Worm (Caenorhabditis elegans) whole organism, L4 larva: ENCODE data around the gene thoc-7.
A peak's percentile ranks its signal among the peaks of the same experiment; 100 is the strongest.

Experiments
- D1046.2 ChIP-seq: fragments of 200-800 bp; sonication (Bioruptor generic); IDR thresholded peaks from 2 replicates; pipeline ENCODE4 v1.3.6; 2022; ENCODE audit warnings: missing genetic modification characterization, missing compliant biosample characterization
- F37D6.2 ChIP-seq: sonication (generic microtip); optimal IDR thresholded peaks from 2 replicates; lab custom pipeline; 2016; ENCODE audit warnings: mild to moderate bottlenecking, missing genetic modification characterization, missing compliant biosample characterization
- T20F7.1 ChIP-seq: fragments of 200-800 bp; sonication (Bioruptor generic); optimal IDR thresholded peaks from 2 replicates; lab custom pipeline; 2018; ENCODE audit warnings: mild to moderate bottlenecking, missing genetic modification characterization, missing compliant biosample characterization
- Y48G9A.11 ChIP-seq: fragments of 200-800 bp; sonication (Bioruptor generic); IDR thresholded peaks from 2 replicates; pipeline ENCODE4 v1.3.6; 2022; ENCODE audit warnings: missing genetic modification reagents, missing genetic modification characterization, missing compliant biosample characterization
- Y75B8A.6 ChIP-seq: fragments of 200-800 bp; sonication (Bioruptor generic); IDR thresholded peaks from 2 replicates; pipeline ENCODE4 v1.3.6; 2022; ENCODE audit warnings: missing genetic modification reagents, missing genetic modification characterization, missing compliant biosample characterization
- ZK337.2 ChIP-seq: fragments of 200-800 bp; sonication (Bioruptor generic); IDR thresholded peaks from 2 replicates; pipeline ENCODE4 v1.3.6; 2022; ENCODE audit warnings: missing genetic modification reagents, missing genetic modification characterization, missing compliant biosample characterization
- ZK546.5 ChIP-seq, 2 experiments: sonication (generic microtip); optimal IDR thresholded peaks; 2 replicates each; lab custom pipeline; 2017; ENCODE audit warnings: missing biosample characterization in 2 of 2, missing genetic modification characterization in 2 of 2
- aha-1 ChIP-seq: fragments of 150-350 bp; peaks from one replicate; lab custom pipeline; 2014; ENCODE audit warnings: missing biosample characterization, missing genetic modification characterization
- ceh-82 ChIP-seq: sonication (generic microtip); optimal IDR thresholded peaks from 2 replicates; lab custom pipeline; 2017; ENCODE audit warnings: missing biosample characterization, missing genetic modification characterization
- daf-12 ChIP-seq: fragments of 150-350 bp; optimal IDR thresholded peaks from 2 replicates; lab custom pipeline; 2014; ENCODE audit warnings: missing biosample characterization, missing genetic modification reagents, missing genetic modification characterization
- daf-19 ChIP-seq: fragments of 200-800 bp; sonication (Bioruptor generic); conservative IDR thresholded peaks from 2 replicates; pipeline ENCODE4 v1.3.6; 2022; ENCODE audit warnings: missing genetic modification characterization, missing compliant biosample characterization
- daf-8 ChIP-seq: fragments of 200-800 bp; sonication (Bioruptor generic); IDR thresholded peaks from 2 replicates; pipeline ENCODE4 v1.3.6; 2022; ENCODE audit warnings: missing genetic modification characterization, missing compliant biosample characterization
- dmd-6 ChIP-seq: fragments of 200-800 bp; sonication (Bioruptor generic); IDR thresholded peaks from 2 replicates; pipeline ENCODE4 v1.3.6; 2022; ENCODE audit warnings: missing genetic modification reagents, missing genetic modification characterization, missing compliant biosample characterization
- dmd-9 ChIP-seq: fragments of 200-800 bp; sonication (Bioruptor generic); IDR thresholded peaks from 2 replicates; pipeline ENCODE4 v1.3.6; 2022; ENCODE audit warnings: missing genetic modification reagents, missing genetic modification characterization, missing compliant biosample characterization
- dpl-1 ChIP-seq: fragments of 150-350 bp; optimal IDR thresholded peaks from 2 replicates; lab custom pipeline; 2014; ENCODE audit warnings: missing biosample characterization, missing genetic modification reagents, missing genetic modification characterization
- duxl-1 ChIP-seq: sonication (generic microtip); optimal IDR thresholded peaks from 2 replicates; lab custom pipeline; 2016; ENCODE audit warnings: mild to moderate bottlenecking, missing genetic modification characterization, moderate library complexity, missing compliant biosample characterization; ENCODE audit not compliant: poor library complexity
- fkh-10 ChIP-seq: fragments of 150-350 bp; optimal IDR thresholded peaks from 2 replicates; lab custom pipeline; 2014; ENCODE audit warnings: missing biosample characterization, missing genetic modification reagents, missing genetic modification characterization
- gei-8 ChIP-seq: fragments of 200-800 bp; sonication (Bioruptor generic); optimal IDR thresholded peaks from 2 replicates; lab custom pipeline; 2018; ENCODE audit warnings: mild to moderate bottlenecking, missing genetic modification characterization, missing compliant biosample characterization
- hmg-1.1 ChIP-seq: fragments of 200-800 bp; sonication (Bioruptor generic); IDR thresholded peaks from 2 replicates; pipeline ENCODE4 v1.3.6; 2022; ENCODE audit warnings: missing genetic modification reagents, missing genetic modification characterization, missing compliant biosample characterization
- jun-1 ChIP-seq: fragments of 150-350 bp; optimal IDR thresholded peaks from 2 replicates; lab custom pipeline; 2014; ENCODE audit warnings: missing biosample characterization, missing genetic modification reagents, missing genetic modification characterization
- lin-13 ChIP-seq: fragments of 150-350 bp; optimal IDR thresholded peaks from 2 replicates; lab custom pipeline; 2014; ENCODE audit warnings: missing biosample characterization, missing genetic modification reagents, missing genetic modification characterization
- lin-15B ChIP-seq: fragments of 150-350 bp; sonication (generic microtip); optimal IDR thresholded peaks from 3 replicates; lab custom pipeline; 2014; ENCODE audit warnings: missing biosample characterization, missing genetic modification characterization
- lin-29 ChIP-seq: fragments of 200-800 bp; sonication (Bioruptor generic); IDR thresholded peaks from 2 replicates; pipeline ENCODE4 v1.3.6; 2022; ENCODE audit warnings: missing genetic modification reagents, missing genetic modification characterization, missing compliant biosample characterization
- lin-39 ChIP-seq: fragments of 150-350 bp; optimal IDR thresholded peaks from 2 replicates; lab custom pipeline; 2014; ENCODE audit warnings: missing biosample characterization, missing genetic modification reagents, missing genetic modification characterization
- lir-3 ChIP-seq: sonication (generic microtip); optimal IDR thresholded peaks from 2 replicates; lab custom pipeline; 2016; ENCODE audit warnings: mild to moderate bottlenecking, missing genetic modification characterization, missing compliant biosample characterization
- lsy-2 ChIP-seq, 2 experiments: fragments of 150-350 bp in 1 of 2; sonication (generic microtip) in 1 of 2; optimal IDR thresholded peaks; 2 replicates each; lab custom pipeline; 2014 to 2017; ENCODE audit warnings: missing biosample characterization in 2 of 2, missing genetic modification characterization in 2 of 2
- madf-5 ChIP-seq, 2 experiments: fragments of 200-800 bp; sonication (Bioruptor generic); IDR thresholded peaks; 2 replicates each; pipeline ENCODE4 v1.3.6; 2022; ENCODE audit warnings: missing compliant biosample characterization in 2 of 2, missing genetic modification characterization in 2 of 2
- mdl-1 ChIP-seq, 2 experiments: fragments of 150-350 bp in 1 of 2; sonication (generic microtip) in 1 of 2; optimal IDR thresholded peaks; 2 replicates each; lab custom pipeline; 2014 to 2017; ENCODE audit warnings: missing biosample characterization in 2 of 2, missing genetic modification characterization in 2 of 2
- mdt-29 ChIP-seq: fragments of 200-800 bp; sonication (Bioruptor generic); IDR thresholded peaks from 2 replicates; pipeline ENCODE4 v1.3.6; 2022; ENCODE audit warnings: missing genetic modification reagents, missing genetic modification characterization, missing compliant biosample characterization
- mep-1 ChIP-seq: fragments of 150-350 bp; sonication (generic microtip); optimal IDR thresholded peaks from 3 replicates; lab custom pipeline; 2014; ENCODE audit warnings: missing biosample characterization, missing genetic modification characterization
- mxl-3 ChIP-seq: fragments of 200-800 bp; sonication (Bioruptor generic); optimal IDR thresholded peaks from 2 replicates; lab custom pipeline; 2018; ENCODE audit warnings: mild to moderate bottlenecking, missing genetic modification characterization, missing compliant biosample characterization
- nhr-10 ChIP-seq: fragments of 150-350 bp; optimal IDR thresholded peaks from 2 replicates; lab custom pipeline; 2014; ENCODE audit warnings: missing biosample characterization, missing genetic modification characterization
- nhr-102 ChIP-seq: sonication (generic microtip); optimal IDR thresholded peaks from 2 replicates; lab custom pipeline; 2016; ENCODE audit warnings: mild to moderate bottlenecking, missing genetic modification characterization, moderate library complexity, missing compliant biosample characterization
- nhr-11 ChIP-seq: fragments of 150-350 bp; optimal IDR thresholded peaks from 2 replicates; lab custom pipeline; 2014; ENCODE audit warnings: missing biosample characterization, missing genetic modification characterization
- nhr-28 ChIP-seq: fragments of 150-350 bp; optimal IDR thresholded peaks from 2 replicates; lab custom pipeline; 2014; ENCODE audit warnings: missing biosample characterization, missing genetic modification characterization
- nhr-42 ChIP-seq: fragments of 200-800 bp; sonication (Bioruptor generic); IDR thresholded peaks from 2 replicates; pipeline ENCODE4 v1.3.6; 2022; ENCODE audit warnings: missing genetic modification characterization, missing compliant biosample characterization
- pha-4 ChIP-seq, 2 experiments: fragments of 150-350 bp in 1 of 2; fragments of 200-800 bp in 1 of 2; sonication (Bioruptor generic) in 1 of 2; IDR thresholded peaks in 1 of 2; optimal IDR thresholded peaks in 1 of 2; 2 replicates each; pipeline versions ENCODE4 v1.3.6 to Lab custom; 2014 to 2022; ENCODE audit warnings: missing genetic modification characterization in 2 of 2, missing genetic modification reagents in 2 of 2, missing biosample characterization in 1 of 2, missing compliant biosample characterization in 1 of 2
- php-3 ChIP-seq: fragments of 200-800 bp; sonication (Bioruptor generic); IDR thresholded peaks from 2 replicates; pipeline ENCODE4 v1.3.6; 2022; ENCODE audit warnings: missing genetic modification reagents, missing genetic modification characterization, missing compliant biosample characterization
- pqm-1 ChIP-seq: sonication (generic microtip); optimal IDR thresholded peaks from 2 replicates; lab custom pipeline; 2017; ENCODE audit warnings: missing biosample characterization, missing genetic modification characterization
- rbr-2 ChIP-seq: sonication (generic microtip); optimal IDR thresholded peaks from 2 replicates; lab custom pipeline; 2016; ENCODE audit warnings: missing genotype, missing genetic modification characterization, missing compliant biosample characterization
- skn-1 ChIP-seq: fragments of 150-350 bp; optimal IDR thresholded peaks from 2 replicates; lab custom pipeline; 2014; ENCODE audit warnings: missing biosample characterization, missing genetic modification characterization
- snpc-1.2 ChIP-seq: fragments of 200-800 bp; sonication (Bioruptor generic); IDR thresholded peaks from 2 replicates; pipeline ENCODE4 v1.3.6; 2022; ENCODE audit warnings: missing genetic modification reagents, missing genetic modification characterization, missing compliant biosample characterization
- spr-1 ChIP-seq: sonication (generic microtip); optimal IDR thresholded peaks from 2 replicates; lab custom pipeline; 2016; ENCODE audit warnings: mild to moderate bottlenecking, missing genetic modification characterization, missing compliant biosample characterization
- spr-3 ChIP-seq: fragments of 200-800 bp; sonication (Bioruptor generic); optimal IDR thresholded peaks from 2 replicates; lab custom pipeline; 2018; ENCODE audit warnings: mild to moderate bottlenecking, missing genetic modification characterization, missing compliant biosample characterization
- tra-1 ChIP-seq: fragments of 200-800 bp; sonication (Bioruptor generic); IDR thresholded peaks from 2 replicates; pipeline ENCODE4 v1.3.6; 2022; ENCODE audit warnings: missing genetic modification reagents, missing genetic modification characterization, missing compliant biosample characterization
- zag-1 ChIP-seq: fragments of 150-350 bp; optimal IDR thresholded peaks from 2 replicates; lab custom pipeline; 2014; ENCODE audit warnings: missing biosample characterization, missing genetic modification characterization
- zip-2 ChIP-seq: fragments of 150-350 bp; optimal IDR thresholded peaks from 2 replicates; lab custom pipeline; 2014; ENCODE audit warnings: missing biosample characterization, missing genetic modification characterization

Gene thoc-7

DNA sequence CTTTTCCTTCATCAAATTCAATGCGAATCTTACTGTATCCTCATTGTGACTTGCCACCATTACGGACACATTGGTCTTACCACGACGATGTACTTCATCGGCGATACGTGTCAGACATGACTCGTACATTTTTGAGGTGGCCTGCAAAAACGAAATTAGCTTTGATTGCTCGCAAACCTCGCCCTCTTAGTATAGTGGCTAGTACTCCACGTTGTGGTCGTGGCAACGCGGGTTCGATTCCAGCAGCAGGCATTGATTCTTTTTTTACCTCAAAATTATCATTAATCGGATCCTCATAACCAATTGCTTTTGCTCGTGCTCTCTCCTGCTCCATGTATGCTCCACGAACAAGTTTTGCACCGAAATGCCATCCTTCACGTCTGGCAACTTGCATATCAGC is 12.4 kb upstream of the thoc-7 start:
- TF ChIP-seq snpc-1.2 (GFP tag; lab: Robert Waterston, UW) (peak; percentile 96), mdt-29 (GFP tag; lab: Robert Waterston, UW) (0 out of 2 replicates have a peak, but pooled peaks have one; percentile 15), ZK546.5 (tag; optimal IDR thresholded peaks at IDR 0.05; lab: Kevin White, UChicago) (no peak)

- no peak for TF ChIP-seq gei-8 (GFP tag; lab: Kevin White, UChicago)
- no peak for TF ChIP-seq D1046.2 (GFP tag; lab: Robert Waterston, UW)
- no peak for TF ChIP-seq php-3 (GFP tag; lab: Robert Waterston, UW)
- no peak for TF ChIP-seq nhr-102 (tag; lab: Kevin White, UChicago)
These were observed 5.9 kb upstream of the thoc-7 start, which contains the start of gene prdh-1 for ce11 chrIV:13876565-13877153. Gene prdh-1, minus strand, starts transcription at chrIV:13876615.

DNA sequence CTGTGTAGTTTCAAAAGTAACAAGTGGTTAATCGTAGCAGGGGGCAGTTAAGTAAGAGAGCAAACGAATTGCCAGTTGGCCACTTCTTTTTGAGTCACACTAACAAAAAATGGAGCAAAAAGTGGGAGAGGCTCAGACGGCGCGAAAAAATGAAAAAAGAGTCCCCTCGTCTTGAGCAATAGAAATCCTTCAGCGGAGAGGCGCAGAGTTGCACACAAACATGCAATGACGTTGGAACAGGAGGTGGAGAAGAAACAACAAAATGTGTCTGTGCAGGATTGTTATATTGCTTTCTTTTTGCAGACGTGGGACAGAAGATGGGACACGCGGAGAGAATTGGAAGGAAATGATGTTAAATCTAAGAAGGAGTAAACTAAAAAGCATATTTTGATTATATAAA is 4.8 kb upstream of the thoc-7 start:
- peak in 1 of 2 experiments; percentile 61 for TF ChIP-seq lsy-2 (tag; optimal IDR thresholded peaks at IDR 0.05; lab: Kevin White, UChicago)
- peak; percentile 66 for TF ChIP-seq mep-1 (tag; lab: Kevin White, UChicago)
- TF ChIP-seq daf-12: no peak
- peak; percentile 1 for TF ChIP-seq lin-13
- no peak for TF ChIP-seq dmd-6 (GFP tag; lab: Robert Waterston, UW)
- TF ChIP-seq Y48G9A.11 (GFP tag; lab: Robert Waterston, UW): no peak
- no peak for TF ChIP-seq nhr-10 (tag; lab: Kevin White, UChicago)
- TF ChIP-seq dpl-1 (GFP tag; lab: Kevin White, UChicago): no peak
- no peak for TF ChIP-seq zip-2 (tag; lab: Kevin White, UChicago)
- TF ChIP-seq madf-5 (GFP tag; IDR thresholded peaks at IDR 0.05; lab: Robert Waterston, UW): no peak
- TF ChIP-seq pqm-1 (tag; lab: Kevin White, UChicago): no peak
- no peak for TF ChIP-seq pha-4 (GFP tag; IDR thresholded peaks at IDR 0.05; lab: Robert Waterston, UW)
- no peak for TF ChIP-seq pha-4 (tag; optimal IDR thresholded peaks at IDR 0.05; lab: Kevin White, UChicago)
- TF ChIP-seq mxl-3 (GFP tag; lab: Kevin White, UChicago): peak; percentile 3
- no peak for TF ChIP-seq nhr-42
- peak; percentile 29 for TF ChIP-seq rbr-2 (tag; lab: Kevin White, UChicago)
- TF ChIP-seq gei-8 (GFP tag; lab: Kevin White, UChicago): no peak
- no peak for TF ChIP-seq skn-1
- TF ChIP-seq daf-8 (GFP tag; lab: Robert Waterston, UW): no peak
- TF ChIP-seq spr-1 (tag; lab: Kevin White, UChicago): no peak
- TF ChIP-seq hmg-1.1 (GFP tag; lab: Robert Waterston, UW): peak; percentile 63; the same call in 1 of the 2 replicates
- no peak for TF ChIP-seq ZK337.2 (GFP tag; lab: Robert Waterston, UW)
- no peak for TF ChIP-seq duxl-1 (tag; lab: Kevin White, UChicago)
- TF ChIP-seq tra-1 (GFP tag; lab: Robert Waterston, UW): no peak
- TF ChIP-seq ceh-82: no peak
- no peak for TF ChIP-seq lir-3 (tag; lab: Kevin White, UChicago)
- no peak for TF ChIP-seq spr-3 (GFP tag; lab: Kevin White, UChicago)
- TF ChIP-seq dmd-9 (GFP tag; lab: Robert Waterston, UW): no peak
- no peak for TF ChIP-seq zag-1 (tag; lab: Kevin White, UChicago)
- TF ChIP-seq fkh-10 (GFP tag; lab: Kevin White, UChicago): peak; percentile 8
- TF ChIP-seq lin-39: no peak
- no peak for TF ChIP-seq T20F7.1
- 0 out of 2 replicates have a peak, but pooled peaks have one; percentile 4 for TF ChIP-seq D1046.2 (GFP tag; lab: Robert Waterston, UW)
- TF ChIP-seq lin-29 (GFP tag; lab: Robert Waterston, UW): no peak
- no peak for TF ChIP-seq jun-1 (tag; lab: Kevin White, UChicago)
- no peak for TF ChIP-seq daf-19 (GFP tag; lab: Robert Waterston, UW)
- peak; percentile 50 for TF ChIP-seq nhr-11
- no peak for TF ChIP-seq lin-15B (tag; lab: Kevin White, UChicago)
- no peak for TF ChIP-seq nhr-28 (tag; lab: Kevin White, UChicago)
- TF ChIP-seq Y75B8A.6 (GFP tag; lab: Robert Waterston, UW): no peak
- TF ChIP-seq F37D6.2 (tag; lab: Kevin White, UChicago): no peak
- peak in 1 of 2 experiments; percentile 72 for TF ChIP-seq mdl-1 (tag; optimal IDR thresholded peaks at IDR 0.05; lab: Kevin White, UChicago)
- TF ChIP-seq ZK546.5 (tag; optimal IDR thresholded peaks at IDR 0.05; lab: Kevin White, UChicago): no peak
- peak; percentile 96 for TF ChIP-seq aha-1 (tag; lab: Kevin White, UChicago)
